Worm (Caenorhabditis elegans) whole organism, midembryonic: Measurements from ENCODE around the gene F26F12.4.

Experiments
- T22C8.4 ChIP-seq: fragments of 200-800 bp; sonication (Bioruptor generic); IDR thresholded peaks from 2 replicates; pipeline ENCODE4 v1.3.6; 2022; ENCODE audit warnings: missing genetic modification characterization, missing compliant biosample characterization
- cog-1 ChIP-seq: sonication (generic microtip); optimal IDR thresholded peaks from 2 replicates; lab custom pipeline; 2016; ENCODE audit warnings: missing genetic modification characterization, missing compliant biosample characterization
- flt-1 ChIP-seq: fragments of 200-800 bp; sonication (Bioruptor generic); IDR thresholded peaks from 2 replicates; pipeline ENCODE4 v1.3.6; 2022; ENCODE audit warnings: missing genetic modification characterization, missing compliant biosample characterization
- klf-2 ChIP-seq: fragments of 200-800 bp; sonication (Bioruptor generic); conservative IDR thresholded peaks from 2 replicates; pipeline ENCODE4 v1.3.6; 2022; ENCODE audit warnings: missing genetic modification reagents, missing genetic modification characterization, missing compliant biosample characterization
- med-1 ChIP-seq: sonication (generic microtip); optimal IDR thresholded peaks from 2 replicates; lab custom pipeline; 2017; ENCODE audit warnings: missing genetic modification characterization, mild to moderate bottlenecking, missing compliant biosample characterization, antibody characterized with exemption, missing genetic modification reagents; ENCODE audit not compliant: insufficient read depth
- ref-1 ChIP-seq: fragments of 200-800 bp; sonication (Bioruptor generic); conservative IDR thresholded peaks from 2 replicates; pipeline ENCODE4 v1.3.6; 2022; ENCODE audit warnings: missing genetic modification reagents, missing genetic modification characterization, missing compliant biosample characterization
- tab-1 ChIP-seq: fragments of 200-800 bp; sonication (Bioruptor generic); IDR thresholded peaks from 2 replicates; pipeline ENCODE4 v1.3.6; 2022; ENCODE audit warnings: missing genetic modification characterization, missing compliant biosample characterization
- ztf-23 ChIP-seq: fragments of 200-800 bp; sonication (Bioruptor generic); IDR thresholded peaks from 2 replicates; pipeline ENCODE4 v1.3.6; 2022; ENCODE audit warnings: missing genetic modification reagents, missing genetic modification characterization, missing compliant biosample characterization
- ztf-29 ChIP-seq: fragments of 200-800 bp; sonication (Bioruptor generic); IDR thresholded peaks from 2 replicates; pipeline ENCODE4 v1.3.6; 2022; ENCODE audit warnings: missing genetic modification reagents, missing genetic modification characterization, missing compliant biosample characterization

F26F12.4 gene

DNA sequence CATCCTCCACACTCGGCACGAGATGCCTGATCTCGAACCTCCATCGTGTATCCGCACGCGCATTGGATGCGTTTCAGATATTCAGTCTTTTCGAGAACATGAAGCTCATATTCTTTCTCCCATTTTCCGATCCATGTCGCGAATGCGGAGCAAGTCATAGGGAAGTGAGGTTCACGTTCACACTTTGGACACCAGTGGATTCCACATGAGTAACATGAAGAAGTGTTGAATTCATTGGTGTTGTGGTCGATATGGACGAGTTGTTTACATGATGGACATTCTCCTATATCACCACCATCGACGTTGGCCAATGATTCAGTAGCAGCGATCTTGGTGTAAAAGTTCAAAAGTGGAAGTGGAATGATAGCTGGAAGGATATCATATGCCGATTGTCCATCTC lies 28.2 kb downstream of the F26F12.4 start:
- TF ChIP-seq med-1 (GFP tag; lab: Kevin White, UChicago) = no peak
- TF ChIP-seq ztf-23 = no peak
- no peak for TF ChIP-seq flt-1 (GFP tag; lab: Robert Waterston, UW)
- TF ChIP-seq klf-2 = no peak
- no peak for TF ChIP-seq T22C8.4 (GFP tag; lab: Robert Waterston, UW)
- no peak for TF ChIP-seq ref-1 (GFP tag; lab: Robert Waterston, UW)
- no peak for TF ChIP-seq tab-1 (GFP tag; lab: Robert Waterston, UW)
- no peak for TF ChIP-seq cog-1
- no peak for TF ChIP-seq ztf-29 (GFP tag; lab: Robert Waterston, UW)

DNA sequence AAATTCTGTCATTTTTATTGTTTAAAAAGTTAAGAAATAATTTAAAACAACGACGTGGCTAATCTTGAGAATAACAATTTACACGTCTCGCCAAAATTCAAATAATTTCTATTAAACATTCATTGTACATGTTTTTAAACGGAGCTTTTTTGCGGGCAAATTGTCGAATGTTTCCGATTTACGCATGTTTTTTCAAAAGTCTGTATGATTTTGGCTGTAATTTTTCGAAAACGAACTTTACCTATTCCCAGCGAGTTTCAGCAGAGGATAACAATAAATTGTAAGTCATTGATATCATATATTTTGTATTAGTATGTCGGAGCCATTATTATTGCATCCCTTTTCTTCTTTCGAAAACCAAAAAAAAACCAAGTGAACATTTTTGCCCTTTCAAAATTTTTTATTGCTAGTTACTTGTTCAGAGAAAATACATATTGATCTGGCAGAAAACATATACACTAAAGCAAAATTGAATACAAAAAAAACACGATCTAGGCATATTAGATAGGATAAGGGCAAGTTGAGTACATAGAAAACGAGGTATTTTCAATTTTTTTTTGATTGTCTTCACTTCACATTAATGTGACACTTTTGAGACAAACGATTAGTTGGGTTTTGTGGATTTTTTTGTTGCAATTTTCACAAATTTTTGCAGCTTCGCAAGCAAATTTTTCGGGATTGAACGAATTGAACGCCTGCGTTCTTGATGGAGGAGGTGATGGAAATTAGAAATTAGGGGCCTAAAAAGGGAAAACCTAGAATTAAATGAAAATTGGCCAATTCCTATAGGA lies 30.4 kb downstream of the F26F12.4 start, which contains the start of gene F26F12.2:
TSS of gene F26F12.2 (minus strand) at position 38 of the 791 bp plus-strand sequence.
- no peak for TF ChIP-seq flt-1 (GFP tag; lab: Robert Waterston, UW)
- no peak for TF ChIP-seq tab-1 (GFP tag; lab: Robert Waterston, UW)
- TF ChIP-seq ztf-23 = no peak
- TF ChIP-seq ztf-29 (GFP tag; lab: Robert Waterston, UW) = no peak
- TF ChIP-seq cog-1 = no peak
- no peak for TF ChIP-seq klf-2
- TF ChIP-seq ref-1 (GFP tag; lab: Robert Waterston, UW) = no peak
- TF ChIP-seq T22C8.4 (GFP tag; lab: Robert Waterston, UW) = no peak
- no peak for TF ChIP-seq med-1 (GFP tag; lab: Kevin White, UChicago)

- TF ChIP-seq ztf-23 = no peak
- TF ChIP-seq T22C8.4 (GFP tag; lab: Robert Waterston, UW) = no peak
- TF ChIP-seq med-1 (GFP tag; lab: Kevin White, UChicago) = no peak
- TF ChIP-seq klf-2 = no peak
- TF ChIP-seq ref-1 (GFP tag; lab: Robert Waterston, UW) = no peak
- no peak for TF ChIP-seq tab-1 (GFP tag; lab: Robert Waterston, UW)
- no peak for TF ChIP-seq cog-1
- TF ChIP-seq ztf-29 (GFP tag; lab: Robert Waterston, UW) = no peak
- no peak for TF ChIP-seq flt-1 (GFP tag; lab: Robert Waterston, UW)
These were observed 32.5 kb downstream of the F26F12.4 start, which contains the start of gene col-140 for ce11 chrV:5836616-5836982. Gene col-140 (minus strand): TSS chrV:5836834.

DNA sequence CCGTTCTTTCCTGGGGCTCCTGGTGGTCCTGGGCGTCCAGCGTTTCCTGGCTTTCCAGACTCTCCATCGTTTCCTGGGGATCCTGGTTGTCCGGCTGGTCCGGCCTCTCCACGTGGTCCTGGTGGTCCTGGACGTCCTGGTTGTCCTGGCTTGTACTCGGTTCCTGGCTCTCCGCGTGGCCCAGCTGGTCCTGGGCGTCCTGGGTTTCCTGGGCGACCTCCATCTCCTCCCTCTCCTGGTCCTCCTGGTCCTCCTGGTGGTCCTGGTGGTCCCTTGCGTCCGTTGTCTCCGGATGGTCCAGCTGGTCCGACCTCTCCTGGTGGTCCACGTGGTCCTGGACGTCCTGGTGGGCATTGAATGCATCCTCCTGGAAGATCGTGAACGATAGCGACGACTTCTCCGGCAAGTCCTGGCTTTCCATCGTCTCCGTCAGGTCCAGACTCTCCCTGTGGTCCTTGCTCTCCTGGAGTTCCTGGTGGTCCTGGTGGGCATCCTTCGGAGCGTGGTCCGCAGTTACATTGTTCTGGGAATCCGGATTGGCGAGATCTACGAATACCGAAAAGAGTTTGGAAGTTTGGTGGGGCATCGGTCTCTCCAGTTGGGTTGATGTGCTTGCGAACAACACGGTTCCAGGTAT lies 33.0 kb downstream of the F26F12.4 start:
- 0 out of 2 replicates have a peak, but pooled peaks have one; percentile 17 for TF ChIP-seq tab-1 (GFP tag; lab: Robert Waterston, UW)
- no peak for TF ChIP-seq med-1 (GFP tag; lab: Kevin White, UChicago)

DNA sequence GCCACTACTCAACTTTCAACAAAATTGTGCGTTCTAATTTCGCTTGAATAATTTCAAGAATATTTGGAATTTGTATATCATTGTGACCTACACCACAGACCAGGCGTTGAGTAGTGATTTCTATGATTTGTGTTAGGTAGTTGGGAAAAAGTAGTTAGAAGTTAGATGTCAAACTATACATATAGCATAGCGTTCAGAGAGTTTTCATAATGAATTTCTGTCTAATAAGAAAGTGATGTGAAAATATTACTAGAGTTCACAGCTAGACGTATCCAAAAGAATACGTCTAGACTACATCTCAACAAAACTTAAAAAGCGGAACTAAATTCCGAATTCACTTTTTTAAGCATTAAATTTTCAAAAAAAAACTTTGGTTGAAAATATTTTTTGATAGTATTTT lies 33.7 kb downstream of the F26F12.4 start:
- no peak for TF ChIP-seq ref-1 (GFP tag; lab: Robert Waterston, UW)

ce11 chrV:5833531-5833930 lies 35.6 kb downstream of the F26F12.4 start, which contains the start of gene srh-76:
Gene srh-76 (plus strand): TSS chrV:5833831.
- TF ChIP-seq T22C8.4 (GFP tag; lab: Robert Waterston, UW) = no peak

DNA sequence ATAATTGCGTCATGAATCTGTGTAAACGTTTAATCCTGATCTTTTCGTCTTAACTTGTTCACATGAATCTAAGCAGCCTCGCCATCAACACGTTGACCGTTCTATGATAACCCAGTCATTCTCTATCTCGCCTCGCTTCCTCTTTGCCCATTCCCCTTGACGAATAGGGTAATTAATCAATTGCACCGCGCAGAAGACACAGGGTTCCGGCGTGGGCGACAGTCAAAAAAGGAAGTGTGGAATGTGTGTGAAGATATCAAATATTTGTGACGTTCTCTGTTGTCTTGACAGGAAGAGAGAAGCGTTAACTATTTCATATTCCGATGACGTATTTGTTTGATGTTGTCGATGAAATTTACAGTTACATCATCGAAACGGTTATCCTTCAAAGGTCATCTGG lies 36.3 kb downstream of the F26F12.4 start:
- TF ChIP-seq flt-1 (GFP tag; lab: Robert Waterston, UW) = no peak
- no peak for TF ChIP-seq med-1 (GFP tag; lab: Kevin White, UChicago)
- TF ChIP-seq T22C8.4 (GFP tag; lab: Robert Waterston, UW) = no peak
- TF ChIP-seq klf-2 = no peak
- TF ChIP-seq cog-1 = no peak
- no peak for TF ChIP-seq ztf-29 (GFP tag; lab: Robert Waterston, UW)
- TF ChIP-seq ztf-23 = no peak
- no peak for TF ChIP-seq tab-1 (GFP tag; lab: Robert Waterston, UW)
- no peak for TF ChIP-seq ref-1 (GFP tag; lab: Robert Waterston, UW)

- TF ChIP-seq med-1 (GFP tag; lab: Kevin White, UChicago) = no peak
These were observed 37.9 kb downstream of the F26F12.4 start for ce11 chrV:5831253-5831652.

DNA sequence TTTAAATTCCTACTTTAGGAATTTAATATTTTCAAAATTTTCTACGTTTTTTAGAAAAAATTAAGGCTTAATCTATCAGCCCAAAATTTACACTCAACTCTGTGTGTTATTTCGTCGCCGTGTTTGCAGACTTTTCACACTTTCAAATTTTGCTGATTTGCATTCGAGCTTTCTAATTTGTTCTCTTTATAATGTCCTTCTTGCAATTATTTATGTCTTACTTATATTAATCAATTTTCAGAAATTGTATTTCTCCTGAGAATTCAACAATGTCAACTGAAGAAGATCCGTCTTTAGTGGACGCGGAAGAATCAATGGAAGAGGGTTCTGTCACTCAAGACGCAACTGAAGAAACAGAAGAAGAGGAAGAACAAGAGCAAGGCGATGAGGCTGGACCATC lies 42.5 kb downstream of the F26F12.4 start, which contains the start of gene let-418:
TSS of gene let-418 (plus strand) at position 242 of the 400 bp plus-strand sequence.
- TF ChIP-seq T22C8.4 (GFP tag; lab: Robert Waterston, UW) = no peak
- TF ChIP-seq klf-2 = no peak
- no peak for TF ChIP-seq med-1 (GFP tag; lab: Kevin White, UChicago)
- TF ChIP-seq tab-1 (GFP tag; lab: Robert Waterston, UW) = no peak
- no peak for TF ChIP-seq flt-1 (GFP tag; lab: Robert Waterston, UW)
- no peak for TF ChIP-seq ztf-29 (GFP tag; lab: Robert Waterston, UW)
- no peak for TF ChIP-seq ztf-23
- no peak for TF ChIP-seq cog-1
- TF ChIP-seq ref-1 (GFP tag; lab: Robert Waterston, UW) = no peak

ce11 chrV:5825478-5825877 lies 43.6 kb downstream of the F26F12.4 start:
- TF ChIP-seq klf-2 = no peak
- no peak for TF ChIP-seq flt-1 (GFP tag; lab: Robert Waterston, UW)
- TF ChIP-seq ref-1 (GFP tag; lab: Robert Waterston, UW) = no peak
- no peak for TF ChIP-seq cog-1
- no peak for TF ChIP-seq T22C8.4 (GFP tag; lab: Robert Waterston, UW)
- TF ChIP-seq tab-1 (GFP tag; lab: Robert Waterston, UW) = no peak
- no peak for TF ChIP-seq med-1 (GFP tag; lab: Kevin White, UChicago)
